Fruit fly (Drosophila melanogaster) whole organism, embryonic: Measurements from ENCODE around the gene CstF50.
A peak's percentile ranks its signal among the peaks of the same experiment; 100 is the strongest.

Source experiments
- ATbp ChIP-seq: fragments of 200-800 bp; sonication (Bioruptor generic); optimal IDR thresholded peaks from 2 replicates; lab custom pipeline; 2017; ENCODE audit warnings: missing biosample characterization, mild to moderate bottlenecking, missing genetic modification characterization, missing genetic modification reagents
- CG10565 ChIP-seq: fragments of 200-800 bp; sonication (Bioruptor generic); optimal IDR thresholded peaks from 3 replicates; lab custom pipeline; 2016; ENCODE audit warnings: missing biosample characterization, mild to moderate bottlenecking, missing genetic modification characterization
- CG11247 ChIP-seq: fragments of 200-800 bp; sonication (Bioruptor generic); IDR thresholded peaks from 2 replicates; pipeline ENCODE4 v1.3.6; 2022; ENCODE audit warnings: missing biosample characterization, missing genetic modification characterization
- CG11456 ChIP-seq: fragments of 200-800 bp; sonication (Bioruptor generic); IDR thresholded peaks from 3 replicates; pipeline ENCODE4 v1.3.6; 2022; ENCODE audit warnings: missing biosample characterization, missing genetic modification characterization
- CG12744 ChIP-seq: fragments of 200-800 bp; sonication (Bioruptor generic); optimal IDR thresholded peaks from 2 replicates; lab custom pipeline; 2016; ENCODE audit warnings: missing biosample characterization, missing genetic modification characterization
- CG13296 ChIP-seq: fragments of 200-800 bp; sonication (Bioruptor generic); optimal IDR thresholded peaks from 3 replicates; lab custom pipeline; 2018; ENCODE audit warnings: missing biosample characterization, mild to moderate bottlenecking, missing genetic modification characterization
- CG13894 ChIP-seq: fragments of 200-800 bp; sonication (Bioruptor generic); optimal IDR thresholded peaks from 3 replicates; lab custom pipeline; 2018; ENCODE audit warnings: missing biosample characterization, mild to moderate bottlenecking, missing genetic modification characterization, moderate library complexity
- CG14050 ChIP-seq: fragments of 200-800 bp; sonication (Bioruptor generic); IDR thresholded peaks from 3 replicates; pipeline ENCODE4 v1.3.6; 2022; ENCODE audit warnings: missing biosample characterization, missing genetic modification characterization
- CG16863 ChIP-seq: fragments of 200-800 bp; sonication (Bioruptor generic); optimal IDR thresholded peaks from 3 replicates; lab custom pipeline; 2016; ENCODE audit warnings: missing biosample characterization, missing genetic modification characterization
- CG17568 ChIP-seq: fragments of 200-800 bp; sonication (Bioruptor generic); optimal IDR thresholded peaks from 2 replicates; lab custom pipeline; 2018; ENCODE audit warnings: missing biosample characterization, mild to moderate bottlenecking, missing genetic modification characterization, moderate library complexity
- CG18619 ChIP-seq: fragments of 200-800 bp; sonication (Bioruptor generic); optimal IDR thresholded peaks from 3 replicates; lab custom pipeline; 2017; ENCODE audit warnings: missing biosample characterization, mild to moderate bottlenecking, missing genetic modification characterization
- CG2129 ChIP-seq: fragments of 200-800 bp; sonication (Bioruptor generic); IDR thresholded peaks from 2 replicates; pipeline ENCODE4 v1.3.6; 2022; ENCODE audit warnings: missing biosample characterization, missing genetic modification characterization; ENCODE audit not compliant: partially characterized antibody
- CG2889 ChIP-seq: fragments of 200-800 bp; sonication (Bioruptor generic); IDR thresholded peaks from 3 replicates; pipeline ENCODE4 v1.3.6; 2022; ENCODE audit warnings: missing biosample characterization, missing genetic modification characterization
- CG33557 ChIP-seq: fragments of 200-800 bp; sonication (Bioruptor generic); optimal IDR thresholded peaks from 2 replicates; lab custom pipeline; 2019; ENCODE audit warnings: missing biosample characterization, mild to moderate bottlenecking, missing genetic modification characterization, moderate library complexity
- CG4424 ChIP-seq: fragments of 200-800 bp; sonication (Bioruptor generic); optimal IDR thresholded peaks from 3 replicates; lab custom pipeline; 2016; ENCODE audit warnings: missing biosample characterization, missing genetic modification characterization
- CG4707 ChIP-seq: fragments of 200-800 bp; sonication (Bioruptor generic); optimal IDR thresholded peaks from 2 replicates; lab custom pipeline; 2018; ENCODE audit warnings: missing biosample characterization, mild to moderate bottlenecking, missing genetic modification characterization, moderate library complexity
- CG5245 ChIP-seq: fragments of 200-800 bp; sonication (Bioruptor generic); optimal IDR thresholded peaks from 3 replicates; lab custom pipeline; 2016; ENCODE audit warnings: missing biosample characterization, missing genetic modification characterization
- CG6272 ChIP-seq: fragments of 200-800 bp; sonication (Bioruptor generic); IDR thresholded peaks from 2 replicates; pipeline ENCODE4 v1.3.6; 2022; ENCODE audit warnings: missing biosample characterization, missing genetic modification characterization
- CG7357 ChIP-seq: fragments of 200-800 bp; sonication (Bioruptor generic); IDR thresholded peaks from 3 replicates; pipeline ENCODE4 v1.3.6; 2022; ENCODE audit warnings: missing biosample characterization, missing genetic modification characterization
- CG7786 ChIP-seq: fragments of 200-800 bp; sonication (Bioruptor generic); optimal IDR thresholded peaks from 2 replicates; lab custom pipeline; 2016; ENCODE audit warnings: missing biosample characterization, missing genetic modification characterization
- CG8089 ChIP-seq: fragments of 200-800 bp; sonication (Bioruptor generic); optimal IDR thresholded peaks from 3 replicates; lab custom pipeline; 2016; ENCODE audit warnings: missing biosample characterization, missing genetic modification characterization
- CG9727 ChIP-seq: fragments of 200-800 bp; sonication (Bioruptor generic); optimal IDR thresholded peaks from 3 replicates; lab custom pipeline; 2017; ENCODE audit warnings: missing biosample characterization, mild to moderate bottlenecking, missing genetic modification characterization
- Dek ChIP-seq: fragments of 200-800 bp; sonication (Bioruptor generic); optimal IDR thresholded peaks from 3 replicates; lab custom pipeline; 2019; ENCODE audit warnings: missing biosample characterization, mild to moderate bottlenecking, missing genetic modification characterization, moderate library complexity
- Fer3 ChIP-seq: fragments of 200-800 bp; sonication (Bioruptor generic); optimal IDR thresholded peaks from 2 replicates; lab custom pipeline; 2018; ENCODE audit warnings: missing biosample characterization, mild to moderate bottlenecking, missing genetic modification characterization, moderate library complexity
- H15 ChIP-seq: fragments of 200-800 bp; sonication (Bioruptor generic); IDR thresholded peaks from 3 replicates; pipeline ENCODE4 v1.3.6; 2022; ENCODE audit warnings: missing biosample characterization, missing genetic modification characterization
- HLH4C ChIP-seq: fragments of 200-800 bp; sonication (Bioruptor generic); IDR thresholded peaks from 3 replicates; pipeline ENCODE4 v1.3.6; 2022; ENCODE audit warnings: missing biosample characterization, missing genetic modification characterization; ENCODE audit not compliant: partially characterized antibody
- Kr ChIP-seq: fragments of 200-800 bp; sonication (Bioruptor generic); optimal IDR thresholded peaks from 2 replicates; lab custom pipeline; 2017; ENCODE audit warnings: missing biosample characterization, mild to moderate bottlenecking, missing genetic modification characterization
- MTF-1 ChIP-seq: fragments of 200-800 bp; sonication (Bioruptor generic); optimal IDR thresholded peaks from 2 replicates; lab custom pipeline; 2018; ENCODE audit warnings: missing biosample characterization, mild to moderate bottlenecking, missing genetic modification characterization, borderline replicate concordance
- Ravus ChIP-seq: fragments of 200-800 bp; sonication (Bioruptor generic); IDR thresholded peaks from 2 replicates; pipeline ENCODE4 v1.3.6; 2022; ENCODE audit warnings: missing biosample characterization, missing genetic modification characterization
- Rx ChIP-seq: fragments of 200-800 bp; sonication (Bioruptor generic); IDR thresholded peaks from 2 replicates; pipeline ENCODE4 v1.3.6; 2022; ENCODE audit warnings: missing biosample characterization, missing genetic modification characterization
- Spps ChIP-seq: fragments of 200-800 bp; sonication (Bioruptor generic); optimal IDR thresholded peaks from 2 replicates; lab custom pipeline; 2018; ENCODE audit warnings: missing biosample characterization, mild to moderate bottlenecking, missing genetic modification characterization
- ato ChIP-seq: fragments of 200-800 bp; sonication (Bioruptor generic); IDR thresholded peaks from 2 replicates; pipeline ENCODE4 v1.3.6; 2022; ENCODE audit warnings: missing biosample characterization, missing genetic modification characterization; ENCODE audit not compliant: partially characterized antibody
- dati ChIP-seq: fragments of 200-800 bp; sonication (Bioruptor generic); IDR thresholded peaks from 2 replicates; pipeline ENCODE4 v1.3.6; 2022; ENCODE audit warnings: missing biosample characterization, missing genetic modification characterization
- dm ChIP-seq: fragments of 200-800 bp; sonication (Bioruptor generic); optimal IDR thresholded peaks from 3 replicates; lab custom pipeline; 2016; ENCODE audit warnings: missing biosample characterization, missing genetic modification characterization
- fu2 ChIP-seq: fragments of 200-800 bp; sonication (Bioruptor generic); optimal IDR thresholded peaks from 2 replicates; lab custom pipeline; 2016; ENCODE audit warnings: missing biosample characterization, missing genetic modification characterization
- hth ChIP-seq: fragments of >200 bp; optimal IDR thresholded peaks from 2 replicates; lab custom pipeline; 2017; ENCODE audit warnings: inconsistent platforms
- ken ChIP-seq: fragments of 200-800 bp; sonication (Bioruptor generic); IDR thresholded peaks from 3 replicates; pipeline ENCODE4 v1.3.6; 2022; ENCODE audit warnings: missing biosample characterization, missing genetic modification characterization
- lbe ChIP-seq: fragments of 200-800 bp; sonication (Bioruptor generic); optimal IDR thresholded peaks from 2 replicates; lab custom pipeline; 2016; ENCODE audit warnings: missing biosample characterization, mild to moderate bottlenecking, missing genetic modification characterization
- mirr ChIP-seq: fragments of 200-800 bp; sonication (Bioruptor generic); optimal IDR thresholded peaks from 3 replicates; lab custom pipeline; 2018; ENCODE audit warnings: missing biosample characterization, mild to moderate bottlenecking, missing genetic modification characterization
- nerfin-1 ChIP-seq: fragments of 200-800 bp; sonication (Bioruptor generic); optimal IDR thresholded peaks from 3 replicates; lab custom pipeline; 2019; ENCODE audit warnings: missing biosample characterization, mild to moderate bottlenecking, missing genetic modification characterization, moderate library complexity
- repo ChIP-seq: fragments of 200-800 bp; sonication (Bioruptor generic); optimal IDR thresholded peaks from 2 replicates; lab custom pipeline; 2016; ENCODE audit warnings: missing biosample characterization, missing genetic modification characterization
- scrt ChIP-seq: fragments of 200-800 bp; sonication (Bioruptor generic); optimal IDR thresholded peaks from 2 replicates; lab custom pipeline; 2018; ENCODE audit warnings: missing biosample characterization, mild to moderate bottlenecking, missing genetic modification characterization, moderate library complexity
- shn ChIP-seq: fragments of 200-800 bp; sonication (Bioruptor generic); optimal IDR thresholded peaks from 3 replicates; lab custom pipeline; 2016; ENCODE audit warnings: missing biosample characterization, missing genetic modification characterization
- sim ChIP-seq: fragments of 200-800 bp; sonication (Bioruptor generic); IDR thresholded peaks from 2 replicates; pipeline ENCODE4 v1.3.6; 2022; ENCODE audit warnings: missing biosample characterization, missing genetic modification characterization
- so ChIP-seq: fragments of 200-800 bp; sonication (Bioruptor generic); IDR thresholded peaks from 3 replicates; pipeline ENCODE4 v1.3.6; 2022; ENCODE audit warnings: missing biosample characterization, missing genetic modification characterization
- sqz ChIP-seq: fragments of 200-800 bp; sonication (Bioruptor generic); optimal IDR thresholded peaks from 3 replicates; lab custom pipeline; 2018; ENCODE audit warnings: missing biosample characterization, mild to moderate bottlenecking, missing genetic modification characterization
- yki ChIP-seq: fragments of >200 bp; optimal IDR thresholded peaks from 3 replicates; lab custom pipeline; 2018
- z ChIP-seq: fragments of 200-800 bp; sonication (Bioruptor generic); IDR thresholded peaks from 3 replicates; pipeline ENCODE4 v1.3.6; 2022; ENCODE audit warnings: missing biosample characterization, missing genetic modification characterization
- zf30C ChIP-seq: fragments of 200-800 bp; sonication (Bioruptor generic); optimal IDR thresholded peaks from 3 replicates; lab custom pipeline; 2018; ENCODE audit warnings: missing biosample characterization, mild to moderate bottlenecking, missing genetic modification characterization

CstF50 gene

dm6 chr3R:31776583-31777362, 40.0 kb upstream of the CstF50 start, which contains the start of the genes CG2126 and faf (continued):
- TF ChIP-seq Rx (GFP tag; lab: Robert Waterston, UW) (peak; percentile 59), CG9727 (GFP tag; lab: Kevin White, UChicago) (peak; percentile 80), MTF-1 (GFP tag; lab: Kevin White, UChicago) (no peak), CG12744 (GFP tag; lab: Kevin White, UChicago) (peak; percentile 2), nerfin-1 (tag; lab: Kevin White, UChicago) (peak; percentile 45), CG4707 (no peak), CG2129 (peak; percentile 16; the same call in 1 of the 2 replicates), CG6272 (GFP tag; lab: Robert Waterston, UW) (peak; percentile 66; the same call in 1 of the 2 replicates), CG8089 (peak; percentile 21), Kr (GFP tag; lab: Kevin White, UChicago) (no peak), repo (peak; percentile 17), ato (GFP tag; lab: Robert Waterston, UW) (no peak), CG11456 (GFP tag; lab: Robert Waterston, UW) (peak; percentile 84), HLH4C (GFP tag; lab: Robert Waterston, UW) (peak; percentile 62; the same call in 2 of the 3 replicates), ATbp (no peak), CG7357 (GFP tag; lab: Robert Waterston, UW) (peak; percentile 47; the same call in 1 of the 3 replicates), CG2889 (peak; percentile 56; the same call in 2 of the 3 replicates), sqz (GFP tag; lab: Kevin White, UChicago) (no peak), CG10565 (GFP tag; lab: Kevin White, UChicago) (no peak), CG14050 (GFP tag; lab: Robert Waterston, UW) (peak; percentile 56; the same call in 2 of the 3 replicates), Dek (peak; percentile 79), Spps (tag; lab: Kevin White, UChicago) (peak; percentile 25), CG4424 (GFP tag; lab: Kevin White, UChicago) (peak; percentile 74), H15 (peak; percentile 55; the same call in 1 of the 3 replicates), CG17568 (GFP tag; lab: Kevin White, UChicago) (no peak), CG13296 (GFP tag; lab: Kevin White, UChicago) (peak; percentile 76), CG18619 (GFP tag; lab: Kevin White, UChicago) (peak; percentile 59), ken (GFP tag; lab: Robert Waterston, UW) (peak; percentile 65; the same call in 1 of the 3 replicates), CG13894 (no peak), Ravus (GFP tag; lab: Robert Waterston, UW) (peak; percentile 5; the same call in 1 of the 2 replicates), zf30C (GFP tag; lab: Kevin White, UChicago) (peak; percentile 45), sim (0 out of 2 replicates have a peak, but pooled peaks have one; percentile 7), so (GFP tag; lab: Robert Waterston, UW) (peak; percentile 37; the same call in 1 of the 3 replicates), yki (lab: Kevin White, UChicago) (no peak), CG33557 (GFP tag; lab: Kevin White, UChicago) (peak; percentile 59), shn (no peak), scrt (GFP tag; lab: Kevin White, UChicago) (peak; percentile 53), dati (no peak), mirr (GFP tag; lab: Kevin White, UChicago) (peak; percentile 47), CG7786 (peak; percentile 56), Fer3 (tag; lab: Kevin White, UChicago) (peak; percentile 74), CG16863 (GFP tag; lab: Kevin White, UChicago) (peak; percentile 13), dm (peak; percentile 11), z (GFP tag; lab: Robert Waterston, UW) (no peak), CG5245 (GFP tag; lab: Kevin White, UChicago) (peak; percentile 70), CG11247 (GFP tag; lab: Robert Waterston, UW) (peak; percentile 73), lbe (GFP tag; lab: Kevin White, UChicago) (peak; percentile 55), fu2 (GFP tag; lab: Kevin White, UChicago) (peak; percentile 55), hth (lab: Kevin White, UChicago) (no peak)
